Worm (Caenorhabditis elegans) whole organism, L4 larva: Measurements from ENCODE around the gene aip-1.

ENCODE experiments used
- T20F7.1 ChIP-seq: fragments of 200-800 bp; sonication (Bioruptor generic); optimal IDR thresholded peaks from 2 replicates; lab custom pipeline; 2018; ENCODE audit warnings: mild to moderate bottlenecking, missing genetic modification characterization, missing compliant biosample characterization
- T26A8.4 ChIP-seq: fragments of 200-800 bp; sonication (Bioruptor generic); IDR thresholded peaks from 2 replicates; pipeline ENCODE4 v1.3.6; 2022; ENCODE audit warnings: missing genetic modification characterization, missing compliant biosample characterization
- Y105C5A.15 ChIP-seq: fragments of 200-800 bp; sonication (Bioruptor generic); IDR thresholded peaks from 2 replicates; pipeline ENCODE4 v1.3.6; 2022; ENCODE audit warnings: missing genetic modification characterization, missing compliant biosample characterization
- Y48G9A.11 ChIP-seq: fragments of 200-800 bp; sonication (Bioruptor generic); IDR thresholded peaks from 2 replicates; pipeline ENCODE4 v1.3.6; 2022; ENCODE audit warnings: missing genetic modification reagents, missing genetic modification characterization, missing compliant biosample characterization
- Y75B8A.6 ChIP-seq: fragments of 200-800 bp; sonication (Bioruptor generic); IDR thresholded peaks from 2 replicates; pipeline ENCODE4 v1.3.6; 2022; ENCODE audit warnings: missing genetic modification reagents, missing genetic modification characterization, missing compliant biosample characterization
- ZK337.2 ChIP-seq: fragments of 200-800 bp; sonication (Bioruptor generic); IDR thresholded peaks from 2 replicates; pipeline ENCODE4 v1.3.6; 2022; ENCODE audit warnings: missing genetic modification reagents, missing genetic modification characterization, missing compliant biosample characterization
- aha-1 ChIP-seq: fragments of 150-350 bp; peaks from one replicate; lab custom pipeline; 2014; ENCODE audit warnings: missing biosample characterization, missing genetic modification characterization
- ama-1 ChIP-seq: fragments of 150-350 bp; optimal IDR thresholded peaks from 2 replicates; lab custom pipeline; 2014; ENCODE audit warnings: inconsistent platforms, mixed read lengths
- arid-1 ChIP-seq: fragments of 200-800 bp; sonication (Bioruptor generic); conservative IDR thresholded peaks from 2 replicates; pipeline ENCODE4 v1.3.6; 2022; ENCODE audit warnings: missing genetic modification reagents, missing genetic modification characterization, missing compliant biosample characterization
- attf-4 ChIP-seq: sonication (generic microtip); optimal IDR thresholded peaks from 3 replicates; lab custom pipeline; 2017; ENCODE audit warnings: missing biosample characterization, missing genetic modification characterization
- ceh-82 ChIP-seq: sonication (generic microtip); optimal IDR thresholded peaks from 2 replicates; lab custom pipeline; 2017; ENCODE audit warnings: missing biosample characterization, missing genetic modification characterization
- daf-19 ChIP-seq: fragments of 200-800 bp; sonication (Bioruptor generic); conservative IDR thresholded peaks from 2 replicates; pipeline ENCODE4 v1.3.6; 2022; ENCODE audit warnings: missing genetic modification characterization, missing compliant biosample characterization
- daf-8 ChIP-seq: fragments of 200-800 bp; sonication (Bioruptor generic); IDR thresholded peaks from 2 replicates; pipeline ENCODE4 v1.3.6; 2022; ENCODE audit warnings: missing genetic modification characterization, missing compliant biosample characterization
- dmd-8 ChIP-seq: fragments of 200-800 bp; sonication (Bioruptor generic); IDR thresholded peaks from 2 replicates; pipeline ENCODE4 v1.3.6; 2022; ENCODE audit warnings: missing genetic modification characterization, missing compliant biosample characterization
- dpl-1 ChIP-seq: fragments of 150-350 bp; optimal IDR thresholded peaks from 2 replicates; lab custom pipeline; 2014; ENCODE audit warnings: missing biosample characterization, missing genetic modification reagents, missing genetic modification characterization
- duxl-1 ChIP-seq: sonication (generic microtip); optimal IDR thresholded peaks from 2 replicates; lab custom pipeline; 2016; ENCODE audit warnings: mild to moderate bottlenecking, missing genetic modification characterization, moderate library complexity, missing compliant biosample characterization; ENCODE audit not compliant: poor library complexity
- egl-27 ChIP-seq: sonication (generic microtip); optimal IDR thresholded peaks from 3 replicates; lab custom pipeline; 2017; ENCODE audit warnings: missing biosample characterization, missing genetic modification reagents, missing genetic modification characterization
- hif-1 ChIP-seq, 2 experiments: sonication (generic microtip); optimal IDR thresholded peaks; 2 replicates each; lab custom pipeline; 2016 to 2017; ENCODE audit warnings: missing compliant biosample characterization in 2 of 2, missing genetic modification characterization in 2 of 2, missing genetic modification reagents in 2 of 2, missing genotype in 2 of 2, mild to moderate bottlenecking in 1 of 2
- hlh-11 ChIP-seq: fragments of 200-800 bp; sonication (Bioruptor generic); optimal IDR thresholded peaks from 2 replicates; lab custom pipeline; 2018; ENCODE audit warnings: mild to moderate bottlenecking, missing genetic modification characterization, missing compliant biosample characterization
- jun-1 ChIP-seq: fragments of 150-350 bp; optimal IDR thresholded peaks from 2 replicates; lab custom pipeline; 2014; ENCODE audit warnings: missing biosample characterization, missing genetic modification reagents, missing genetic modification characterization
- lin-1 ChIP-seq: fragments of 200-800 bp; sonication (Bioruptor generic); IDR thresholded peaks from 2 replicates; pipeline ENCODE4 v1.3.6; 2022; ENCODE audit warnings: missing genetic modification reagents, missing genetic modification characterization, missing compliant biosample characterization
- lin-13 ChIP-seq: fragments of 150-350 bp; optimal IDR thresholded peaks from 2 replicates; lab custom pipeline; 2014; ENCODE audit warnings: missing biosample characterization, missing genetic modification reagents, missing genetic modification characterization
- lin-38 ChIP-seq: fragments of 200-800 bp; sonication (Bioruptor generic); IDR thresholded peaks from 2 replicates; pipeline ENCODE4 v1.3.6; 2022; ENCODE audit warnings: missing genetic modification reagents, missing genetic modification characterization, missing compliant biosample characterization
- lin-39 ChIP-seq: fragments of 150-350 bp; optimal IDR thresholded peaks from 2 replicates; lab custom pipeline; 2014; ENCODE audit warnings: missing biosample characterization, missing genetic modification reagents, missing genetic modification characterization
- mdt-29 ChIP-seq: fragments of 200-800 bp; sonication (Bioruptor generic); IDR thresholded peaks from 2 replicates; pipeline ENCODE4 v1.3.6; 2022; ENCODE audit warnings: missing genetic modification reagents, missing genetic modification characterization, missing compliant biosample characterization
- mxl-3 ChIP-seq: fragments of 200-800 bp; sonication (Bioruptor generic); optimal IDR thresholded peaks from 2 replicates; lab custom pipeline; 2018; ENCODE audit warnings: mild to moderate bottlenecking, missing genetic modification characterization, missing compliant biosample characterization
- nhr-102 ChIP-seq: sonication (generic microtip); optimal IDR thresholded peaks from 2 replicates; lab custom pipeline; 2016; ENCODE audit warnings: mild to moderate bottlenecking, missing genetic modification characterization, moderate library complexity, missing compliant biosample characterization
- nhr-11 ChIP-seq: fragments of 150-350 bp; optimal IDR thresholded peaks from 2 replicates; lab custom pipeline; 2014; ENCODE audit warnings: missing biosample characterization, missing genetic modification characterization
- nhr-111 ChIP-seq: fragments of 200-800 bp; sonication (Bioruptor generic); optimal IDR thresholded peaks from 2 replicates; lab custom pipeline; 2018; ENCODE audit warnings: mild to moderate bottlenecking, missing genetic modification characterization, missing compliant biosample characterization
- nhr-237 ChIP-seq: sonication (generic microtip); optimal IDR thresholded peaks from 2 replicates; lab custom pipeline; 2017; ENCODE audit warnings: missing biosample characterization, missing genetic modification characterization
- nhr-25 ChIP-seq: sonication (generic microtip); optimal IDR thresholded peaks from 2 replicates; lab custom pipeline; 2017; ENCODE audit warnings: missing genetic modification characterization, mild to moderate bottlenecking, missing compliant biosample characterization, antibody characterized with exemption, moderate library complexity, borderline replicate concordance; ENCODE audit not compliant: insufficient read depth
- nhr-28 ChIP-seq: fragments of 150-350 bp; optimal IDR thresholded peaks from 2 replicates; lab custom pipeline; 2014; ENCODE audit warnings: missing biosample characterization, missing genetic modification characterization
- nhr-42 ChIP-seq: fragments of 200-800 bp; sonication (Bioruptor generic); IDR thresholded peaks from 2 replicates; pipeline ENCODE4 v1.3.6; 2022; ENCODE audit warnings: missing genetic modification characterization, missing compliant biosample characterization
- nhr-48 ChIP-seq: sonication (generic microtip); optimal IDR thresholded peaks from 2 replicates; lab custom pipeline; 2016; ENCODE audit warnings: mild to moderate bottlenecking, missing genetic modification characterization, missing compliant biosample characterization
- nhr-76 ChIP-seq: fragments of 150-350 bp; optimal IDR thresholded peaks from 2 replicates; lab custom pipeline; 2014; ENCODE audit warnings: missing biosample characterization, missing genetic modification characterization
- nhr-77 ChIP-seq: fragments of 150-350 bp; optimal IDR thresholded peaks from 2 replicates; lab custom pipeline; 2014; ENCODE audit warnings: missing biosample characterization, missing genetic modification characterization
- rbr-2 ChIP-seq: sonication (generic microtip); optimal IDR thresholded peaks from 2 replicates; lab custom pipeline; 2016; ENCODE audit warnings: missing genotype, missing genetic modification characterization, missing compliant biosample characterization
- saeg-2 ChIP-seq: fragments of 200-800 bp; sonication (Bioruptor generic); IDR thresholded peaks from 2 replicates; pipeline ENCODE4 v1.3.6; 2022; ENCODE audit warnings: missing genetic modification reagents, missing genetic modification characterization, missing compliant biosample characterization
- snpc-4 ChIP-seq: fragments of 150-350 bp; optimal IDR thresholded peaks from 2 replicates; lab custom pipeline; 2014; ENCODE audit warnings: missing biosample characterization, missing genetic modification characterization
- zag-1 ChIP-seq: fragments of 150-350 bp; optimal IDR thresholded peaks from 2 replicates; lab custom pipeline; 2014; ENCODE audit warnings: missing biosample characterization, missing genetic modification characterization
- zfp-2 ChIP-seq: sonication (generic microtip); optimal IDR thresholded peaks from 2 replicates; lab custom pipeline; 2016; ENCODE audit warnings: mild to moderate bottlenecking, missing genetic modification characterization, missing compliant biosample characterization
- zfp-3 ChIP-seq: fragments of 200-800 bp; sonication (Bioruptor generic); conservative IDR thresholded peaks from 2 replicates; pipeline ENCODE4 v1.3.6; 2022; ENCODE audit warnings: missing genetic modification reagents, missing genetic modification characterization, missing compliant biosample characterization
- zip-2 ChIP-seq: fragments of 150-350 bp; optimal IDR thresholded peaks from 2 replicates; lab custom pipeline; 2014; ENCODE audit warnings: missing biosample characterization, missing genetic modification characterization
- ztf-11 ChIP-seq: fragments of 150-350 bp; optimal IDR thresholded peaks from 2 replicates; lab custom pipeline; 2014; ENCODE audit warnings: missing biosample characterization, missing genetic modification characterization
- ztf-7 ChIP-seq: fragments of 150-350 bp; optimal IDR thresholded peaks from 2 replicates; lab custom pipeline; 2014; ENCODE audit warnings: missing biosample characterization, missing genetic modification characterization

Gene aip-1

ce11 chrV:14012002-14012554, at the start of gene aip-1, which contains the start of gene ddx-17 (continued):
- TF ChIP-seq zip-2 (tag; lab: Kevin White, UChicago): peak; percentile 21
- no peak for TF ChIP-seq nhr-237 (tag; lab: Kevin White, UChicago)
- no peak for TF ChIP-seq daf-8 (GFP tag; lab: Robert Waterston, UW)
- peak; percentile 77 for TF ChIP-seq dpl-1
- no peak for TF ChIP-seq Y48G9A.11 (GFP tag; lab: Robert Waterston, UW)
- no peak for TF ChIP-seq duxl-1 (tag; lab: Kevin White, UChicago)
- 0 out of 2 replicates have a peak, but pooled peaks have one; percentile 57 for TF ChIP-seq T26A8.4
- peak; percentile 73 for TF ChIP-seq lin-38
- TF ChIP-seq, all 104 proteins: peak for 33

ce11 chrV:13963279-13963976, 48.7 kb upstream of the aip-1 start, which contains the start of gene sao-1:
sao-1 (plus strand) TSS chrV:13963926.
- TF ChIP-seq mdt-29 (GFP tag; lab: Robert Waterston, UW) (no peak), T20F7.1 (GFP tag; lab: Kevin White, UChicago) (no peak), egl-27 (tag; lab: Kevin White, UChicago) (no peak), ama-1 (no peak), mxl-3 (GFP tag; lab: Kevin White, UChicago) (no peak), ztf-11 (no peak), zag-1 (no peak), zfp-2 (tag; lab: Kevin White, UChicago) (no peak), nhr-25 (tag; lab: Kevin White, UChicago) (peak; percentile 29), nhr-111 (GFP tag; lab: Kevin White, UChicago) (no peak), nhr-28 (tag; lab: Kevin White, UChicago) (peak; percentile 5)

ce11 chrV:13980807-13981206, 31.3 kb upstream of the aip-1 start, which contains the start of gene eol-1:
eol-1 (minus strand) TSS chrV:13980907.
- TF ChIP-seq nhr-48 (tag; lab: Kevin White, UChicago): no peak
- TF ChIP-seq nhr-28 (tag; lab: Kevin White, UChicago): no peak
- TF ChIP-seq arid-1 (GFP tag; lab: Robert Waterston, UW): no peak
- no peak for TF ChIP-seq nhr-102
- no peak for TF ChIP-seq hlh-11
- no peak for TF ChIP-seq Y105C5A.15 (GFP tag; lab: Robert Waterston, UW)
- TF ChIP-seq ztf-7 (tag; lab: Kevin White, UChicago): no peak
- TF ChIP-seq snpc-4: no peak
- TF ChIP-seq jun-1 (tag; lab: Kevin White, UChicago): no peak
- no peak for TF ChIP-seq nhr-77 (tag; lab: Kevin White, UChicago)
- TF ChIP-seq hif-1 (tag; optimal IDR thresholded peaks at IDR 0.05; lab: Kevin White, UChicago): no peak
- TF ChIP-seq nhr-237 (tag; lab: Kevin White, UChicago): no peak
- no peak for TF ChIP-seq attf-4 (tag; lab: Kevin White, UChicago)

ce11 chrV:13981677-13982076, 30.5 kb upstream of the aip-1 start:
- no peak for TF ChIP-seq hlh-11
- TF ChIP-seq aha-1 (tag; lab: Kevin White, UChicago): peak; percentile 91

ce11 chrV:13984828-13985227, 27.3 kb upstream of the aip-1 start, which contains the start of gene end-1:
end-1 (plus strand) TSS chrV:13985128.
- TF ChIP-seq rbr-2 (tag; lab: Kevin White, UChicago): no peak
- TF ChIP-seq saeg-2 (GFP tag; lab: Robert Waterston, UW): no peak
- no peak for TF ChIP-seq Y75B8A.6 (GFP tag; lab: Robert Waterston, UW)
- TF ChIP-seq zfp-3 (GFP tag; lab: Robert Waterston, UW): no peak
- no peak for TF ChIP-seq nhr-42 (GFP tag; lab: Robert Waterston, UW)
- no peak for TF ChIP-seq lin-39 (tag; lab: Kevin White, UChicago)
- no peak for TF ChIP-seq ztf-11
- no peak for TF ChIP-seq ZK337.2 (GFP tag; lab: Robert Waterston, UW)
- TF ChIP-seq ama-1: no peak
- no peak for TF ChIP-seq dmd-8
- TF ChIP-seq ceh-82 (tag; lab: Kevin White, UChicago): no peak
- no peak for TF ChIP-seq lin-13 (GFP tag; lab: Kevin White, UChicago)
- no peak for TF ChIP-seq nhr-11 (tag; lab: Kevin White, UChicago)
- TF ChIP-seq lin-1 (GFP tag; lab: Robert Waterston, UW): no peak
- TF ChIP-seq nhr-76: no peak
- no peak for TF ChIP-seq daf-19 (GFP tag; lab: Robert Waterston, UW)
- no peak for TF ChIP-seq nhr-237 (tag; lab: Kevin White, UChicago)
